Fruit fly (Drosophila melanogaster): ENCODE results near the gene ovo.

ovo gene

dm6 chrX:5041525-5042454 lies 6.3 kb upstream of the ovo start (continued):
- peak; percentile 51 for TF ChIP-seq Oli (tag; optimal IDR thresholded peaks at IDR 0.05)
- TF ChIP-seq ind (GFP tag; optimal IDR thresholded peaks at IDR 0.05), result peak; percentile 57
- TF ChIP-seq Hr51 (GFP tag; optimal IDR thresholded peaks at IDR 0.05), result peak; percentile 17 to 66
- TF ChIP-seq CG13894 (tag; optimal IDR thresholded peaks at IDR 0.05), result peak; percentile 15
- no peak for TF ChIP-seq fu2 (GFP tag; optimal IDR thresholded peaks at IDR 0.05)
- TF ChIP-seq CG7556 (GFP tag; optimal IDR thresholded peaks at IDR 0.05), result peak; percentile 55
- peak; percentile 8 for TF ChIP-seq CG16815 (GFP tag; optimal IDR thresholded peaks at IDR 0.05)
- no peak for TF ChIP-seq CG12299 (tag; optimal IDR thresholded peaks at IDR 0.05)
- TF ChIP-seq CG32532 (GFP tag; IDR thresholded peaks at IDR 0.05), result peak; percentile 86
- TF ChIP-seq NFAT (GFP tag; IDR thresholded peaks at IDR 0.05), result peak; percentile 67
- peak; percentile 60 for TF ChIP-seq CG13424 (tag; optimal IDR thresholded peaks at IDR 0.05)
- TF ChIP-seq CG7839 (tag; optimal IDR thresholded peaks at IDR 0.05), result peak; percentile 84
- 0 out of 2 replicates have a peak, but pooled peaks have one; percentile 28 for TF ChIP-seq ssp (GFP tag; IDR thresholded peaks at IDR 0.05)
- TF ChIP-seq CG14965 (GFP tag; optimal IDR thresholded peaks at IDR 0.05; ENCODE audit: borderline replicate concordance), result no peak
- no peak for TF ChIP-seq CG10959 (GFP tag; IDR thresholded peaks at IDR 0.05)
- TF ChIP-seq Atf-2 (GFP tag; optimal IDR thresholded peaks at IDR 0.05), result no peak
- peak; percentile 60; the same call in 2 of the 3 replicates for TF ChIP-seq CG34422 (GFP tag; IDR thresholded peaks at IDR 0.05)
- TF ChIP-seq gfzf (GFP tag; optimal IDR thresholded peaks at IDR 0.05), result no peak
- TF ChIP-seq CG15011 (GFP tag; optimal IDR thresholded peaks at IDR 0.05), result peak; percentile 13
- TF ChIP-seq CG5180 (GFP tag; optimal IDR thresholded peaks at IDR 0.05), result no peak
- TF ChIP-seq Dll (GFP tag; IDR thresholded peaks at IDR 0.05; ENCODE audit: partially characterized antibody), result no peak
- TF ChIP-seq Jarid2 (GFP tag; optimal IDR thresholded peaks at IDR 0.05), result peak; percentile 23
- TF ChIP-seq slp2 (GFP tag; optimal IDR thresholded peaks at IDR 0.05), result no peak
- TF ChIP-seq CG15514 (GFP tag; optimal IDR thresholded peaks at IDR 0.05), result peak; percentile 49
- TF ChIP-seq sc (optimal IDR thresholded peaks at IDR 0.05), result no peak
- TF ChIP-seq sc (GFP tag; optimal IDR thresholded peaks at IDR 0.05), result no peak
- no peak for TF ChIP-seq Mad (GFP tag; optimal IDR thresholded peaks at IDR 0.05)
- TF ChIP-seq CG3838 (GFP tag; optimal IDR thresholded peaks at IDR 0.05), result no peak
- peak; percentile 16 for TF ChIP-seq CG8281 (tag; optimal IDR thresholded peaks at IDR 0.05)
- TF ChIP-seq gce (GFP tag; IDR thresholded peaks at IDR 0.05), result peak; percentile 59; the same call in 1 of the 3 replicates
- TF ChIP-seq CG17912 (GFP tag; optimal IDR thresholded peaks at IDR 0.05), result no peak
- TF ChIP-seq HmgD (GFP tag; optimal IDR thresholded peaks at IDR 0.05), result no peak
- TF ChIP-seq mld (GFP tag; IDR thresholded peaks at IDR 0.05; ENCODE audit: partially characterized antibody), result no peak
- TF ChIP-seq CG42726 (GFP tag; IDR thresholded peaks at IDR 0.05; ENCODE audit: partially characterized antibody), result no peak
- no peak for TF ChIP-seq CHES-1-like (GFP tag; optimal IDR thresholded peaks at IDR 0.05)
- no peak for TF ChIP-seq CG13123 (GFP tag; optimal IDR thresholded peaks at IDR 0.05)
- TF ChIP-seq pho (GFP tag; optimal IDR thresholded peaks at IDR 0.05), result peak; percentile 28
- TF ChIP-seq exex (tag; optimal IDR thresholded peaks at IDR 0.05), result no peak
- TF ChIP-seq Fer2 (tag; optimal IDR thresholded peaks at IDR 0.05), result no peak
- TF ChIP-seq Hsf (GFP tag; optimal IDR thresholded peaks at IDR 0.05), result peak; percentile 18
- TF ChIP-seq CG6254 (GFP tag; optimal IDR thresholded peaks at IDR 0.05), result no peak
- TF ChIP-seq pum (GFP tag; optimal IDR thresholded peaks at IDR 0.05), result peak; percentile 26
- peak; percentile 49 for TF ChIP-seq CG9727 (GFP tag; optimal IDR thresholded peaks at IDR 0.05)
- TF ChIP-seq Hr78 (GFP tag; optimal IDR thresholded peaks at IDR 0.05), result no peak
- peak; percentile 38 for TF ChIP-seq CG1602 (GFP tag; optimal IDR thresholded peaks at IDR 0.05)
- TF ChIP-seq gsb-n (tag; optimal IDR thresholded peaks at IDR 0.05), result no peak
- TF ChIP-seq CG31388 (GFP tag; optimal IDR thresholded peaks at IDR 0.05), result no peak

All from whole organism, embryonic.